Worm (Caenorhabditis elegans) whole organism, L1 larva: ENCODE results near the gene Y41C4A.11.
A peak's percentile ranks its signal among the peaks of the same experiment; 100 is the strongest.

ENCODE experiments used
- C16A3.4 ChIP-seq: fragments of 150-350 bp; optimal IDR thresholded peaks from 2 replicates; lab custom pipeline; 2014; ENCODE audit warnings: missing biosample characterization, missing genetic modification characterization
- aha-1 ChIP-seq: fragments of 150-350 bp; optimal IDR thresholded peaks from 2 replicates; lab custom pipeline; 2014; ENCODE audit warnings: missing biosample characterization, missing genetic modification characterization
- ceh-8 ChIP-seq: fragments of 200-800 bp; sonication (Bioruptor generic); optimal IDR thresholded peaks from 2 replicates; lab custom pipeline; 2018; ENCODE audit warnings: mild to moderate bottlenecking, missing genetic modification characterization, moderate library complexity, missing compliant biosample characterization
- ceh-88 ChIP-seq: fragments of 200-800 bp; sonication (Bioruptor generic); IDR thresholded peaks from 2 replicates; pipeline ENCODE4 v1.3.6; 2022; ENCODE audit warnings: missing genetic modification characterization, missing compliant biosample characterization
- dpl-1 ChIP-seq, 3 experiments: fragments of 150-350 bp in 2 of 3; sonication (generic microtip) in 1 of 3; optimal IDR thresholded peaks; 2 replicates each; lab custom pipeline; 2014 to 2017; ENCODE audit warnings: missing biosample characterization in 3 of 3, missing genetic modification characterization in 3 of 3, missing genetic modification reagents in 3 of 3
- efl-3 ChIP-seq: fragments of 200-800 bp; sonication (Bioruptor generic); optimal IDR thresholded peaks from 2 replicates; lab custom pipeline; 2018; ENCODE audit warnings: mild to moderate bottlenecking, missing genetic modification characterization, missing compliant biosample characterization
- egl-13 ChIP-seq: sonication (generic microtip); optimal IDR thresholded peaks from 2 replicates; lab custom pipeline; 2016; ENCODE audit warnings: missing genotype, missing genetic modification reagents, missing genetic modification characterization, missing compliant biosample characterization
- egl-27 ChIP-seq, 2 experiments: fragments of 150-350 bp in 1 of 2; sonication (generic microtip); optimal IDR thresholded peaks; 3 replicates each; lab custom pipeline; 2017 to 2018; ENCODE audit warnings: missing biosample characterization in 2 of 2, missing genetic modification characterization in 2 of 2, missing genetic modification reagents in 2 of 2
- elt-2 ChIP-seq: sonication (generic microtip); optimal IDR thresholded peaks from 2 replicates; lab custom pipeline; 2016; ENCODE audit warnings: missing genetic modification characterization, mild to moderate bottlenecking, inconsistent platforms, missing compliant biosample characterization, missing genetic modification reagents
- elt-3 ChIP-seq, 6 experiments: fragments of 150-350 bp in 1 of 6; sonication (generic microtip); optimal IDR thresholded peaks; 2 replicates each; lab custom pipeline; 2017 to 2018; ENCODE audit warnings: missing biosample characterization in 6 of 6, missing genetic modification characterization in 6 of 6, inconsistent platforms in 1 of 6
- fkh-10 ChIP-seq: sonication (generic microtip); optimal IDR thresholded peaks from 2 replicates; lab custom pipeline; 2017; ENCODE audit warnings: missing biosample characterization, missing genetic modification reagents, missing genetic modification characterization
- fkh-4 ChIP-seq: sonication (generic microtip); optimal IDR thresholded peaks from 2 replicates; lab custom pipeline; 2016; ENCODE audit warnings: missing compliant biosample characterization, missing genetic modification characterization, borderline replicate concordance
- grh-1 ChIP-seq: fragments of 200-800 bp; sonication (Bioruptor generic); IDR thresholded peaks from 2 replicates; pipeline ENCODE4 v1.3.6; 2022; ENCODE audit warnings: missing genetic modification reagents, missing genetic modification characterization, missing compliant biosample characterization
- hlh-4 ChIP-seq: sonication (generic microtip); optimal IDR thresholded peaks from 2 replicates; lab custom pipeline; 2016; ENCODE audit warnings: mild to moderate bottlenecking, missing genetic modification characterization, missing compliant biosample characterization
- hpl-2 ChIP-seq: fragments of 150-350 bp; optimal IDR thresholded peaks from 2 replicates; lab custom pipeline; 2014; ENCODE audit warnings: missing biosample characterization, missing genetic modification reagents, missing genetic modification characterization
- jun-1 ChIP-seq: fragments of 150-350 bp; optimal IDR thresholded peaks from 2 replicates; lab custom pipeline; 2014; ENCODE audit warnings: missing biosample characterization, missing genetic modification reagents, missing genetic modification characterization
- lin-13 ChIP-seq: fragments of 150-350 bp; optimal IDR thresholded peaks from 2 replicates; lab custom pipeline; 2014; ENCODE audit warnings: missing biosample characterization, missing genetic modification reagents, missing genetic modification characterization
- lin-14 ChIP-seq: fragments of 200-800 bp; sonication (Bioruptor generic); optimal IDR thresholded peaks from 2 replicates; lab custom pipeline; 2018; ENCODE audit warnings: mild to moderate bottlenecking, missing genetic modification characterization, moderate library complexity, missing compliant biosample characterization
- lin-39 ChIP-seq: fragments of 150-350 bp; optimal IDR thresholded peaks from 2 replicates; lab custom pipeline; 2014; ENCODE audit warnings: missing biosample characterization, missing genetic modification reagents, missing genetic modification characterization
- mdl-1 ChIP-seq, 2 experiments: fragments of 150-350 bp; optimal IDR thresholded peaks; 2 replicates each; lab custom pipeline; 2014 to 2017; ENCODE audit warnings: missing biosample characterization in 2 of 2, missing genetic modification characterization in 2 of 2, inconsistent platforms in 1 of 2
- mep-1 ChIP-seq: fragments of 150-350 bp; optimal IDR thresholded peaks from 2 replicates; lab custom pipeline; 2014; ENCODE audit warnings: missing biosample characterization, missing genetic modification characterization
- nhr-19 ChIP-seq: fragments of 200-800 bp; sonication (Bioruptor generic); conservative IDR thresholded peaks from 2 replicates; pipeline ENCODE4 v1.3.6; 2022; ENCODE audit warnings: missing genetic modification characterization, missing compliant biosample characterization
- nhr-20 ChIP-seq: sonication (generic microtip); optimal IDR thresholded peaks from 2 replicates; lab custom pipeline; 2016; ENCODE audit warnings: mild to moderate bottlenecking, missing genetic modification characterization, missing compliant biosample characterization
- nhr-71 ChIP-seq: sonication (generic microtip); optimal IDR thresholded peaks from 2 replicates; lab custom pipeline; 2016; ENCODE audit warnings: mild to moderate bottlenecking, missing genetic modification characterization, moderate library complexity, missing compliant biosample characterization
- nhr-77 ChIP-seq: fragments of 150-350 bp; optimal IDR thresholded peaks from 2 replicates; lab custom pipeline; 2014; ENCODE audit warnings: missing biosample characterization, missing genetic modification characterization
- nhr-84 ChIP-seq: sonication (generic microtip); optimal IDR thresholded peaks from 2 replicates; lab custom pipeline; 2017; ENCODE audit warnings: missing biosample characterization, missing genetic modification characterization
- nhr-85 ChIP-seq: sonication (generic microtip); peaks from one replicate; lab custom pipeline; 2016; ENCODE audit warnings: missing genetic modification characterization, inconsistent platforms, missing compliant biosample characterization
- pqm-1 ChIP-seq: sonication (generic microtip); optimal IDR thresholded peaks from 3 replicates; lab custom pipeline; 2017; ENCODE audit warnings: missing biosample characterization, missing genetic modification characterization
- rnt-1 ChIP-seq: sonication (generic microtip); optimal IDR thresholded peaks from 2 replicates; lab custom pipeline; 2016; ENCODE audit warnings: mild to moderate bottlenecking, missing genetic modification characterization, moderate library complexity, missing compliant biosample characterization
- skn-1 ChIP-seq: fragments of 150-350 bp; optimal IDR thresholded peaks from 2 replicates; lab custom pipeline; 2014; ENCODE audit warnings: missing biosample characterization, missing genetic modification characterization
- snu-23 ChIP-seq: sonication (generic microtip); optimal IDR thresholded peaks from 2 replicates; lab custom pipeline; 2016; ENCODE audit warnings: missing genetic modification characterization, missing compliant biosample characterization
- swsn-7 ChIP-seq: sonication (generic microtip); optimal IDR thresholded peaks from 2 replicates; lab custom pipeline; 2016; ENCODE audit warnings: missing genetic modification characterization, missing compliant biosample characterization
- tbx-2 ChIP-seq: sonication (generic microtip); optimal IDR thresholded peaks from 2 replicates; lab custom pipeline; 2016; ENCODE audit warnings: missing genetic modification characterization, missing compliant biosample characterization
- tlp-1 ChIP-seq: fragments of 150-350 bp; optimal IDR thresholded peaks from 2 replicates; lab custom pipeline; 2014; ENCODE audit warnings: missing biosample characterization, missing genetic modification characterization
- unc-130 ChIP-seq: fragments of 150-350 bp; optimal IDR thresholded peaks from 2 replicates; lab custom pipeline; 2017; ENCODE audit warnings: missing biosample characterization, missing genetic modification characterization, inconsistent platforms
- unc-30 ChIP-seq: sonication (generic microtip); optimal IDR thresholded peaks from 2 replicates; lab custom pipeline; 2017; ENCODE audit warnings: missing biosample characterization, missing genetic modification characterization
- unc-62 ChIP-seq: fragments of 150-350 bp; optimal IDR thresholded peaks from 2 replicates; lab custom pipeline; 2014; ENCODE audit warnings: missing biosample characterization, missing genetic modification reagents, missing genetic modification characterization
- unc-98 ChIP-seq: fragments of 200-800 bp; sonication (Bioruptor generic); IDR thresholded peaks from 2 replicates; pipeline ENCODE4 v1.3.6; 2022; ENCODE audit warnings: missing genetic modification characterization, missing compliant biosample characterization
- ztf-11 ChIP-seq, 2 experiments: sonication (generic microtip); optimal IDR thresholded peaks; 2 replicates each; lab custom pipeline; 2016 to 2017; ENCODE audit warnings: missing genetic modification characterization in 2 of 2, missing biosample characterization in 1 of 2, missing compliant biosample characterization in 1 of 2
- ztf-4 ChIP-seq: fragments of 150-350 bp; optimal IDR thresholded peaks from 2 replicates; lab custom pipeline; 2014; ENCODE audit warnings: missing biosample characterization, missing genetic modification characterization

Gene Y41C4A.11

DNA sequence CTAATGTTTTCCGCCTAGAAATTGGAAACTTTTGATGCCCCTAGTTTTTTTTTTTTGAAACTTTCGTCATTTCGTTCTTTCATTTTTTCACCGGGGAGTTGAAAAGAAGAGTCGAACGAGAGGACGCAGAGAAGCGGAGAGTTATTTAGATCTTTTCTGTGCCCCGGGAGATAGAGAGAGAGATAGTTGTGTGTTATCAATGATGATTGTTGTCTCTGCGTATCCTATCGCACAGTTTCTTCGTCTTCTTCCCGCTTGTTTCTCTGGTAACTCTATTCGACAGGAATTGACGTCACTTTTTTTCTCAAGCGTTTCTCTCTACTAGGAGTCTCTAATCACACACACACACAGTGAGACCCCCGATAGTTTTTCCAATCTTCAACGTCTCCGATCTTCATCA is 30.4 kb upstream of the Y41C4A.11 start (continued):
- peak; percentile 45 for TF ChIP-seq skn-1 (tag; lab: Kevin White, UChicago)
- no peak for TF ChIP-seq fkh-10 (GFP tag; lab: Kevin White, UChicago)
- TF ChIP-seq tlp-1 (tag; lab: Kevin White, UChicago): no peak
- peak; percentile 78 for TF ChIP-seq elt-2 (tag; lab: Kevin White, UChicago)
- peak; percentile 25 for TF ChIP-seq lin-13 (GFP tag; lab: Kevin White, UChicago)
- TF ChIP-seq dpl-1 (GFP tag; optimal IDR thresholded peaks at IDR 0.05; lab: Kevin White, UChicago): peak; percentile 11 to 17 (median 16)
- peak in 1 of 2 experiments; percentile 33 for TF ChIP-seq egl-27 (tag; optimal IDR thresholded peaks at IDR 0.05; lab: Kevin White, UChicago)
- no peak for TF ChIP-seq unc-98 (GFP tag; lab: Robert Waterston, UW)
- peak in 4 of 6 experiments; percentile 35 to 95 (median 82) for TF ChIP-seq elt-3 (tag; optimal IDR thresholded peaks at IDR 0.05; lab: Kevin White, UChicago)
- peak; percentile 52 for TF ChIP-seq nhr-19
- TF ChIP-seq efl-3 (GFP tag; lab: Kevin White, UChicago): no peak
- TF ChIP-seq jun-1 (tag; lab: Kevin White, UChicago): peak; percentile 59
- no peak for TF ChIP-seq hpl-2 (GFP tag; lab: Kevin White, UChicago)
- peak; percentile 91 for TF ChIP-seq nhr-85 (tag; lab: Kevin White, UChicago)
- peak in 1 of 2 experiments; percentile 35 for TF ChIP-seq mdl-1 (tag; optimal IDR thresholded peaks at IDR 0.05; lab: Kevin White, UChicago)
- TF ChIP-seq snu-23 (GFP tag; lab: Kevin White, UChicago): peak; percentile 78
- TF ChIP-seq ceh-8 (GFP tag; lab: Kevin White, UChicago): no peak
- peak; percentile 37 for TF ChIP-seq mep-1 (tag; lab: Kevin White, UChicago)
- no peak for TF ChIP-seq ztf-4 (tag; lab: Kevin White, UChicago)
- TF ChIP-seq ztf-11 (tag; optimal IDR thresholded peaks at IDR 0.05; lab: Kevin White, UChicago): no peak
- peak; percentile 61 for TF ChIP-seq C16A3.4
- TF ChIP-seq pqm-1 (tag; lab: Kevin White, UChicago): peak; percentile 88
- TF ChIP-seq tbx-2 (tag; lab: Kevin White, UChicago): peak; percentile 68
- peak; percentile 79 for TF ChIP-seq nhr-71 (tag; lab: Kevin White, UChicago)
- TF ChIP-seq rnt-1 (tag; lab: Kevin White, UChicago): peak; percentile 27
- TF ChIP-seq ceh-88 (GFP tag; lab: Robert Waterston, UW): no peak
- TF ChIP-seq egl-13: no peak
- peak; percentile 26 for TF ChIP-seq swsn-7
- TF ChIP-seq aha-1 (tag; lab: Kevin White, UChicago): no peak
- TF ChIP-seq nhr-84: no peak
- TF ChIP-seq unc-130: peak; percentile 67
- no peak for TF ChIP-seq fkh-4 (tag; lab: Kevin White, UChicago)
- no peak for TF ChIP-seq lin-39
- TF ChIP-seq lin-14 (GFP tag; lab: Kevin White, UChicago): peak; percentile 83

DNA sequence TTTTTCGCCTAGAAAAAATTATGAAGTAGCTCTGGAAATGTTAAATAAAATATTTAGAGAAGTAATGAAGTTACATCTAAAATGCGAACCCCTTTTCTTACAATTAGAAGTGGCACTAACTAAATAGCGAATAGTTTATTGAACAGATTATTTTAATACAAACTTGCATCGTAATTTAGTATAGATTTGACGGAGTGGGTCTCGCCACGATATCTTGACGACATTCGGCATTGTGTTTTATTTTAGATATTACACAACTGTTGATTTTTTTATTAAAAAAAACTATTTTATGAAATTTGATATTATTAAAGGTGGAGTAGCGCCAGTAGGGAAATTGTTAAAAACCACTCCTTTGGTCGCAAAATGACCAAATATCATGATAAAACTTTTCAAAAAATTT is 29.8 kb upstream of the Y41C4A.11 start:
- no peak for TF ChIP-seq aha-1 (tag; lab: Kevin White, UChicago)
- TF ChIP-seq elt-3 (tag; optimal IDR thresholded peaks at IDR 0.05; lab: Kevin White, UChicago): no peak
- TF ChIP-seq unc-62 (GFP tag; lab: Kevin White, UChicago): no peak
- TF ChIP-seq grh-1 (GFP tag; lab: Robert Waterston, UW): no peak
- TF ChIP-seq C16A3.4: no peak
- TF ChIP-seq nhr-77 (tag; lab: Kevin White, UChicago): no peak
- no peak for TF ChIP-seq unc-30 (tag; lab: Kevin White, UChicago)
- TF ChIP-seq hlh-4 (tag; lab: Kevin White, UChicago): no peak
- TF ChIP-seq nhr-20 (tag; lab: Kevin White, UChicago): no peak
- TF ChIP-seq unc-98 (GFP tag; lab: Robert Waterston, UW): no peak
